Fruit fly (Drosophila melanogaster) whole organism, embryonic: Measurements from ENCODE around the gene Ykt6.

ENCODE experiments used
- CG1024 ChIP-seq: fragments of 200-800 bp; sonication (Bioruptor generic); IDR thresholded peaks from 2 replicates; pipeline ENCODE4 v1.3.6; 2022; ENCODE audit warnings: missing biosample characterization, missing genetic modification characterization
- CG10979 ChIP-seq: fragments of 200-800 bp; sonication (Bioruptor generic); optimal IDR thresholded peaks from 2 replicates; lab custom pipeline; 2018; ENCODE audit warnings: missing biosample characterization, mild to moderate bottlenecking, missing genetic modification characterization, moderate library complexity
- CG1233 ChIP-seq: fragments of 200-800 bp; sonication (Bioruptor generic); optimal IDR thresholded peaks from 4 replicates; lab custom pipeline; 2018; ENCODE audit warnings: missing biosample characterization, mild to moderate bottlenecking, missing genetic modification characterization
- CG12744 ChIP-seq: fragments of 200-800 bp; sonication (Bioruptor generic); optimal IDR thresholded peaks from 2 replicates; lab custom pipeline; 2016; ENCODE audit warnings: missing biosample characterization, missing genetic modification characterization
- CG15514 ChIP-seq: fragments of 200-800 bp; sonication (Bioruptor generic); optimal IDR thresholded peaks from 3 replicates; lab custom pipeline; 2017; ENCODE audit warnings: missing biosample characterization, missing genetic modification characterization, mild to moderate bottlenecking, moderate library complexity, missing genetic modification reagents
- CG17359 ChIP-seq: fragments of 200-800 bp; sonication (Bioruptor generic); optimal IDR thresholded peaks from 3 replicates; lab custom pipeline; 2018; ENCODE audit warnings: missing biosample characterization, mild to moderate bottlenecking, missing genetic modification characterization, moderate library complexity
- CG17829 ChIP-seq: fragments of 200-800 bp; optimal IDR thresholded peaks from 2 replicates; lab custom pipeline; 2019; ENCODE audit warnings: missing biosample characterization, mild to moderate bottlenecking, missing genetic modification characterization, moderate library complexity
- CG18764 ChIP-seq: fragments of 200-800 bp; sonication (Bioruptor generic); optimal IDR thresholded peaks from 3 replicates; lab custom pipeline; 2016; ENCODE audit warnings: missing biosample characterization, missing genetic modification characterization
- CG2120 ChIP-seq: fragments of 200-800 bp; sonication (Bioruptor generic); optimal IDR thresholded peaks from 3 replicates; lab custom pipeline; 2016; ENCODE audit warnings: missing biosample characterization, missing genetic modification characterization
- CG2199 ChIP-seq: fragments of 200-800 bp; sonication (Bioruptor generic); IDR thresholded peaks from 3 replicates; pipeline ENCODE4 v1.3.6; 2022; ENCODE audit warnings: missing biosample characterization, missing genetic modification characterization
- CG2678 ChIP-seq: fragments of 200-800 bp; sonication (Bioruptor generic); optimal IDR thresholded peaks from 3 replicates; lab custom pipeline; 2019; ENCODE audit warnings: missing biosample characterization, mild to moderate bottlenecking, missing genetic modification characterization, moderate library complexity
- CG3281 ChIP-seq: fragments of 200-800 bp; sonication (Bioruptor generic); optimal IDR thresholded peaks from 3 replicates; lab custom pipeline; 2017; ENCODE audit warnings: missing biosample characterization, mild to moderate bottlenecking, missing genetic modification characterization
- CG3726 ChIP-seq: fragments of 200-800 bp; sonication (Bioruptor generic); IDR thresholded peaks from 3 replicates; pipeline ENCODE4, ENCODE4 v1.3.6; 2022; ENCODE audit warnings: missing biosample characterization, missing genetic modification characterization
- CG4282 ChIP-seq: fragments of 200-800 bp; sonication (Bioruptor generic); optimal IDR thresholded peaks from 2 replicates; lab custom pipeline; 2016; ENCODE audit warnings: missing biosample characterization, missing genetic modification characterization
- CG4360 ChIP-seq: fragments of 200-800 bp; sonication (Bioruptor generic); IDR thresholded peaks from 2 replicates; pipeline ENCODE4 v1.3.6; 2022; ENCODE audit warnings: missing biosample characterization, missing genetic modification characterization
- CG5245 ChIP-seq: fragments of 200-800 bp; sonication (Bioruptor generic); optimal IDR thresholded peaks from 3 replicates; lab custom pipeline; 2016; ENCODE audit warnings: missing biosample characterization, missing genetic modification characterization
- CG6689 ChIP-seq: fragments of 200-800 bp; sonication (Bioruptor generic); IDR thresholded peaks from 2 replicates; pipeline ENCODE4 v1.3.6; 2022; ENCODE audit warnings: missing biosample characterization, missing genetic modification characterization
- CG6765 ChIP-seq: fragments of 200-800 bp; sonication (Bioruptor generic); optimal IDR thresholded peaks from 3 replicates; lab custom pipeline; 2017; ENCODE audit warnings: missing biosample characterization, mild to moderate bottlenecking, missing genetic modification characterization
- CG6854 ChIP-seq: fragments of 200-800 bp; sonication (Bioruptor generic); optimal IDR thresholded peaks from 3 replicates; lab custom pipeline; 2017; ENCODE audit warnings: missing biosample characterization, mild to moderate bottlenecking, missing genetic modification characterization
- CG7839 ChIP-seq: fragments of 200-800 bp; sonication (Bioruptor generic); optimal IDR thresholded peaks from 3 replicates; lab custom pipeline; 2018; ENCODE audit warnings: missing biosample characterization, mild to moderate bottlenecking, missing genetic modification characterization, moderate library complexity
- CG7963 ChIP-seq: fragments of 200-800 bp; sonication (Bioruptor generic); IDR thresholded peaks from 3 replicates; pipeline ENCODE4 v1.3.6; 2022; ENCODE audit warnings: missing biosample characterization, missing genetic modification characterization; ENCODE audit not compliant: partially characterized antibody
- Drgx ChIP-seq: fragments of 200-800 bp; sonication (Bioruptor generic); IDR thresholded peaks from 2 replicates; pipeline ENCODE4 v1.3.6; 2022; ENCODE audit warnings: missing biosample characterization, missing genetic modification characterization
- Eip74EF ChIP-seq, 2 experiments: fragments of 200-800 bp in 1 of 2; fragments of >200 bp in 1 of 2; sonication (Bioruptor generic) in 1 of 2; optimal IDR thresholded peaks; 2 replicates each; lab custom pipeline; 2017 to 2019; ENCODE audit warnings: missing biosample characterization in 2 of 2, missing genetic modification characterization in 2 of 2, mild to moderate bottlenecking in 1 of 2, moderate library complexity in 1 of 2
- HHEX ChIP-seq: fragments of 200-800 bp; sonication (Bioruptor generic); optimal IDR thresholded peaks from 3 replicates; lab custom pipeline; 2017; ENCODE audit warnings: missing biosample characterization, mild to moderate bottlenecking, missing genetic modification characterization, missing genetic modification reagents
- Hsf ChIP-seq: fragments of 200-800 bp; sonication (Bioruptor generic); optimal IDR thresholded peaks from 3 replicates; lab custom pipeline; 2016; ENCODE audit warnings: missing biosample characterization, missing genetic modification characterization
- Mrtf ChIP-seq: fragments of 200-800 bp; sonication (Bioruptor generic); IDR thresholded peaks from 3 replicates; pipeline ENCODE4 v1.3.6; 2022; ENCODE audit warnings: missing biosample characterization, missing genetic modification characterization
- Nf-YC ChIP-seq: fragments of 200-800 bp; optimal IDR thresholded peaks from 3 replicates; lab custom pipeline; 2019; ENCODE audit warnings: missing biosample characterization, mild to moderate bottlenecking, missing genetic modification characterization, moderate library complexity
- Sox100B ChIP-seq: fragments of 200-800 bp; sonication (Bioruptor generic); optimal IDR thresholded peaks from 3 replicates; lab custom pipeline; 2018; ENCODE audit warnings: missing biosample characterization, mild to moderate bottlenecking, missing genetic modification characterization
- Sry-δ ChIP-seq: fragments of 200-800 bp; sonication (Bioruptor generic); optimal IDR thresholded peaks from 2 replicates; lab custom pipeline; 2016; ENCODE audit warnings: missing biosample characterization, missing genetic modification characterization
- Ssrp ChIP-seq: fragments of 200-800 bp; sonication (Bioruptor generic); optimal IDR thresholded peaks from 2 replicates; lab custom pipeline; 2018; ENCODE audit warnings: missing biosample characterization, mild to moderate bottlenecking, missing genetic modification characterization, moderate library complexity
- TFAM ChIP-seq: fragments of 200-800 bp; sonication (Bioruptor generic); optimal IDR thresholded peaks from 2 replicates; lab custom pipeline; 2017; ENCODE audit warnings: missing biosample characterization, missing genetic modification characterization, inconsistent platforms
- Tbp ChIP-seq: fragments of >200 bp; optimal IDR thresholded peaks from 2 replicates; lab custom pipeline; 2018; ENCODE audit warnings: missing biosample characterization, missing genetic modification characterization
- ac ChIP-seq: fragments of 200-800 bp; sonication (Bioruptor generic); optimal IDR thresholded peaks from 3 replicates; lab custom pipeline; 2017; ENCODE audit warnings: missing biosample characterization, mild to moderate bottlenecking, missing genetic modification characterization
- amos ChIP-seq: fragments of 200-800 bp; sonication (Bioruptor generic); IDR thresholded peaks from 2 replicates; pipeline ENCODE4 v1.3.6; 2022; ENCODE audit warnings: missing biosample characterization, missing genetic modification characterization; ENCODE audit not compliant: partially characterized antibody
- bbx ChIP-seq: fragments of 200-800 bp; sonication (Bioruptor generic); IDR thresholded peaks from 2 replicates; pipeline ENCODE4 v1.3.6; 2022; ENCODE audit warnings: missing biosample characterization, missing genetic modification characterization; ENCODE audit not compliant: partially characterized antibody
- bcd ChIP-seq: fragments of 200-800 bp; sonication (Bioruptor generic); optimal IDR thresholded peaks from 2 replicates; lab custom pipeline; 2017; ENCODE audit warnings: missing biosample characterization, mild to moderate bottlenecking, missing genetic modification characterization
- br ChIP-seq: fragments of >200 bp; optimal IDR thresholded peaks from 2 replicates; lab custom pipeline; 2017
- cad ChIP-seq: fragments of >200 bp; optimal IDR thresholded peaks from 2 replicates; lab custom pipeline; 2017; ENCODE audit warnings: missing biosample characterization, missing genetic modification characterization
- corto ChIP-seq: fragments of 200-800 bp; sonication (Bioruptor generic); optimal IDR thresholded peaks from 2 replicates; lab custom pipeline; 2016; ENCODE audit warnings: missing biosample characterization, mild to moderate bottlenecking, missing genetic modification characterization, moderate library complexity
- ham ChIP-seq: fragments of 200-800 bp; sonication (Bioruptor generic); IDR thresholded peaks from 2 replicates; pipeline ENCODE4 v1.3.6; 2022; ENCODE audit warnings: missing biosample characterization, missing genetic modification characterization
- insv ChIP-seq, 2 experiments: fragments of 200-800 bp; sonication (Bioruptor generic); optimal IDR thresholded peaks; 3 replicates each; lab custom pipeline; 2016 to 2018; ENCODE audit warnings: missing biosample characterization in 2 of 2, missing genetic modification characterization in 2 of 2
- jigr1 ChIP-seq: fragments of 200-800 bp; sonication (Bioruptor generic); IDR thresholded peaks from 3 replicates; pipeline ENCODE4 v1.3.6; 2022; ENCODE audit warnings: missing biosample characterization, missing genetic modification characterization
- mld ChIP-seq: fragments of 200-800 bp; sonication (Bioruptor generic); IDR thresholded peaks from 3 replicates; pipeline ENCODE4 v1.3.6; 2022; ENCODE audit warnings: missing biosample characterization, missing genetic modification characterization; ENCODE audit not compliant: partially characterized antibody
- odd ChIP-seq: fragments of 200-800 bp; sonication (Bioruptor generic); optimal IDR thresholded peaks from 2 replicates; lab custom pipeline; 2017; ENCODE audit warnings: missing biosample characterization, mild to moderate bottlenecking, missing genetic modification characterization
- ranshi ChIP-seq: fragments of 200-800 bp; sonication (Bioruptor generic); IDR thresholded peaks from 2 replicates; pipeline ENCODE4 v1.3.6; 2022; ENCODE audit warnings: missing biosample characterization, missing genetic modification characterization
- slou ChIP-seq: fragments of 200-800 bp; sonication (Bioruptor generic); optimal IDR thresholded peaks from 3 replicates; lab custom pipeline; 2016; ENCODE audit warnings: missing biosample characterization, missing genetic modification characterization
- sna ChIP-seq: fragments of 200-800 bp; sonication (Bioruptor generic); IDR thresholded peaks from 2 replicates; pipeline ENCODE4 v1.3.6; 2022; ENCODE audit warnings: missing biosample characterization, missing genetic modification characterization; ENCODE audit not compliant: partially characterized antibody
- so ChIP-seq: fragments of 200-800 bp; sonication (Bioruptor generic); IDR thresholded peaks from 3 replicates; pipeline ENCODE4 v1.3.6; 2022; ENCODE audit warnings: missing biosample characterization, missing genetic modification characterization
- ssp ChIP-seq: fragments of 200-800 bp; sonication (Bioruptor generic); IDR thresholded peaks from 2 replicates; pipeline ENCODE4 v1.3.6; 2022; ENCODE audit warnings: missing biosample characterization, missing genetic modification characterization
- zen2 ChIP-seq: fragments of 200-800 bp; sonication (Bioruptor generic); IDR thresholded peaks from 3 replicates; pipeline ENCODE4 v1.3.6; 2022; ENCODE audit warnings: missing biosample characterization, missing genetic modification characterization; ENCODE audit not compliant: partially characterized antibody
- zfh1 ChIP-seq: fragments of 200-800 bp; sonication (Bioruptor generic); IDR thresholded peaks from 3 replicates; pipeline ENCODE4 v1.3.6; 2022; ENCODE audit warnings: missing biosample characterization, missing genetic modification characterization

Gene Ykt6

dm6 chrX:7934679-7935078, 14.5 kb downstream of the Ykt6 start, which contains the start of gene RpS14b (continued):
- peak; percentile 52; the same call in 2 of the 3 replicates for TF ChIP-seq mld (GFP tag; lab: Robert Waterston, UW)
- TF ChIP-seq zen2 = peak; percentile 62; the same call in 1 of the 3 replicates
- peak; percentile 25 for TF ChIP-seq CG10979
- peak; percentile 75 for TF ChIP-seq CG6765 (GFP tag; lab: Kevin White, UChicago)
- TF ChIP-seq Ssrp (tag; lab: Kevin White, UChicago) = no peak
- TF ChIP-seq so (GFP tag; lab: Robert Waterston, UW) = peak; percentile 72; the same call in 1 of the 3 replicates
- TF ChIP-seq slou = peak; percentile 39
- 0 out of 3 replicates have a peak, but pooled peaks have one; percentile 43 for TF ChIP-seq CG7963 (GFP tag; lab: Robert Waterston, UW)
- peak; percentile 79 for TF ChIP-seq CG15514 (GFP tag; lab: Kevin White, UChicago)
- TF ChIP-seq bbx (GFP tag; lab: Robert Waterston, UW) = peak; percentile 80
- TF ChIP-seq Eip74EF (GFP tag; optimal IDR thresholded peaks at IDR 0.05; lab: Kevin White, UChicago) = no peak
- TF ChIP-seq Sry-δ = peak; percentile 74
- TF ChIP-seq CG1233 (GFP tag; lab: Kevin White, UChicago) = peak; percentile 64
- TF ChIP-seq CG4282 = peak; percentile 42
- no peak for TF ChIP-seq CG2199 (GFP tag; lab: Robert Waterston, UW)
- TF ChIP-seq zfh1 = peak; percentile 73
- TF ChIP-seq ssp (GFP tag; lab: Robert Waterston, UW) = peak; percentile 58
- no peak for TF ChIP-seq cad
- no peak; the same call in 1 of the 2 replicates for TF ChIP-seq sna (GFP tag; lab: Robert Waterston, UW)
- TF ChIP-seq CG7839 (tag; lab: Kevin White, UChicago) = peak; percentile 31
- no peak for TF ChIP-seq jigr1 (GFP tag; lab: Robert Waterston, UW)
- TF ChIP-seq odd (GFP tag; lab: Kevin White, UChicago) = peak; percentile 70
- TF ChIP-seq Drgx = no peak
- no peak for TF ChIP-seq CG3726 (GFP tag; lab: Robert Waterston, UW)
- peak; percentile 70 for TF ChIP-seq Hsf (GFP tag; lab: Kevin White, UChicago)
- no peak for TF ChIP-seq br (lab: Kevin White, UChicago)
- TF ChIP-seq CG17829 (tag; lab: Kevin White, UChicago) = peak; percentile 24
- no peak; the same call in 1 of the 2 replicates for TF ChIP-seq ham (GFP tag; lab: Robert Waterston, UW)
- TF ChIP-seq CG2678 = peak; percentile 31
- TF ChIP-seq CG5245 (GFP tag; lab: Kevin White, UChicago) = peak; percentile 20
- TF ChIP-seq Sox100B (GFP tag; lab: Kevin White, UChicago) = peak; percentile 45
- peak; percentile 76 for TF ChIP-seq bcd
- peak; percentile 69 for TF ChIP-seq Nf-YC (tag; lab: Kevin White, UChicago)
- no peak for TF ChIP-seq CG6689 (GFP tag; lab: Robert Waterston, UW)
- peak; percentile 83 for TF ChIP-seq amos (GFP tag; lab: Robert Waterston, UW)
- TF ChIP-seq CG3281 (GFP tag; lab: Kevin White, UChicago) = peak; percentile 68
- no peak for TF ChIP-seq TFAM (GFP tag; lab: Kevin White, UChicago)
- no peak for TF ChIP-seq corto (GFP tag; lab: Kevin White, UChicago)
- TF ChIP-seq HHEX (GFP tag; lab: Kevin White, UChicago) = peak; percentile 68
- peak; percentile 74 for TF ChIP-seq ranshi (GFP tag; lab: Robert Waterston, UW)
- 0 out of 3 replicates have a peak, but pooled peaks have one; percentile 43 for TF ChIP-seq Mrtf (GFP tag; lab: Robert Waterston, UW)
- TF ChIP-seq CG17359 (tag; lab: Kevin White, UChicago) = peak; percentile 14
- peak; percentile 31 for TF ChIP-seq CG18764 (GFP tag; lab: Kevin White, UChicago)
- peak; percentile 66 for TF ChIP-seq CG2120 (GFP tag; lab: Kevin White, UChicago)
- TF ChIP-seq CG6854 (GFP tag; lab: Kevin White, UChicago) = peak; percentile 32
- TF ChIP-seq ac (GFP tag; lab: Kevin White, UChicago) = no peak
- peak; percentile 65 for TF ChIP-seq CG4360 (GFP tag; lab: Robert Waterston, UW)
- no peak for TF ChIP-seq Tbp (GFP tag; lab: Kevin White, UChicago)
- TF ChIP-seq insv (GFP tag; optimal IDR thresholded peaks at IDR 0.05; lab: Kevin White, UChicago) = peak in 1 of 2 experiments; percentile 43
- no peak for TF ChIP-seq CG1024 (GFP tag; lab: Robert Waterston, UW)
- no peak for TF ChIP-seq CG12744 (GFP tag; lab: Kevin White, UChicago)
